Fruit fly (Drosophila melanogaster): ENCODE data around the gene Cpr65Eb.
A peak's percentile ranks its signal among the peaks of the same experiment; 100 is the strongest.

Gene Cpr65Eb

dm6 chr3L:7090764-7091163 is 2.2 kb upstream of the Cpr65Eb start (continued):
- TF ChIP-seq CG8765 (GFP tag; IDR thresholded peaks at IDR 0.05) (no peak), Atf3 (GFP tag; optimal IDR thresholded peaks at IDR 0.05) (no peak), CG11456 (GFP tag; IDR thresholded peaks at IDR 0.05) (peak; percentile 66; the same call in 2 of the 3 replicates), Eip74EF (GFP tag; optimal IDR thresholded peaks at IDR 0.05) (peak in 1 of 2 experiments; percentile 73), CG11504 (tag; optimal IDR thresholded peaks at IDR 0.05) (peak; percentile 85), CG18599 (GFP tag; optimal IDR thresholded peaks at IDR 0.05) (peak; percentile 69), scrt (GFP tag; optimal IDR thresholded peaks at IDR 0.05) (peak; percentile 58), fd3F (GFP tag; optimal IDR thresholded peaks at IDR 0.05) (peak; percentile 9), CG15011 (GFP tag; optimal IDR thresholded peaks at IDR 0.05) (no peak), unc-4 (GFP tag; IDR thresholded peaks at IDR 0.05; ENCODE audit: partially characterized antibody) (no peak), CG42726 (GFP tag; IDR thresholded peaks at IDR 0.05; ENCODE audit: partially characterized antibody) (no peak), Oaz (GFP tag; IDR thresholded peaks at IDR 0.05) (peak; percentile 68), CG12155 (GFP tag; optimal IDR thresholded peaks at IDR 0.05) (no peak), Camta (GFP tag; optimal IDR thresholded peaks at IDR 0.05) (peak; percentile 77), z (GFP tag; IDR thresholded peaks at IDR 0.05) (no peak), CG1602 (GFP tag; optimal IDR thresholded peaks at IDR 0.05) (peak; percentile 17), CG3407 (GFP tag; optimal IDR thresholded peaks at IDR 0.05) (no peak), fd64A (GFP tag; optimal IDR thresholded peaks at IDR 0.05) (no peak), onecut (GFP tag; IDR thresholded peaks at IDR 0.05) (peak; percentile 59), Dad (GFP tag; optimal IDR thresholded peaks at IDR 0.05) (peak; percentile 64), CG12659 (GFP tag; optimal IDR thresholded peaks at IDR 0.05) (peak; percentile 19), Pdp1 (GFP tag; optimal IDR thresholded peaks at IDR 0.05) (peak; percentile 47 to 71), CG18262 (tag; optimal IDR thresholded peaks at IDR 0.05) (peak; percentile 76), gsb-n (tag; optimal IDR thresholded peaks at IDR 0.05) (peak; percentile 5), Mes4 (GFP tag; optimal IDR thresholded peaks at IDR 0.05) (no peak), CG43689 (GFP tag; IDR thresholded peaks at IDR 0.05) (peak; percentile 23; the same call in 1 of the 2 replicates), Ada2b (GFP tag; IDR thresholded peaks at IDR 0.05) (peak; percentile 84), sens (GFP tag) (peak; percentile 94), btn (GFP tag; optimal IDR thresholded peaks at IDR 0.05) (peak; percentile 54), ttk (GFP tag; IDR thresholded peaks at IDR 0.05) (peak; percentile 79), bab2 (GFP tag; optimal IDR thresholded peaks at IDR 0.05) (peak; percentile 51), CG13624 (GFP tag; optimal IDR thresholded peaks at IDR 0.05) (peak; percentile 2), CG4820 (GFP tag; optimal IDR thresholded peaks at IDR 0.05) (peak; percentile 69), Dip3 (GFP tag; optimal IDR thresholded peaks at IDR 0.05) (no peak), Fer2 (tag; optimal IDR thresholded peaks at IDR 0.05) (no peak), CG9727 (GFP tag; optimal IDR thresholded peaks at IDR 0.05) (peak; percentile 8), NFAT (GFP tag; IDR thresholded peaks at IDR 0.05) (no peak), luna (GFP tag; optimal IDR thresholded peaks at IDR 0.05) (no peak), slbo (GFP tag; IDR thresholded peaks at IDR 0.05) (peak; percentile 51), MTF-1 (GFP tag; optimal IDR thresholded peaks at IDR 0.05; ENCODE audit: borderline replicate concordance) (peak; percentile 26), CG1233 (GFP tag; optimal IDR thresholded peaks at IDR 0.05) (peak; percentile 33), pzg (GFP tag; optimal IDR thresholded peaks at IDR 0.05) (no peak), CG10654 (GFP tag; optimal IDR thresholded peaks at IDR 0.05) (peak; percentile 58), Taf1 (GFP tag; IDR thresholded peaks at IDR 0.05) (no peak), Aef1 (GFP tag; IDR thresholded peaks at IDR 0.05) (peak; percentile 60), Hmr (GFP tag; optimal IDR thresholded peaks at IDR 0.05) (peak; percentile 48), CkIIα-i1 (GFP tag; IDR thresholded peaks at IDR 0.05) (no peak), Doc2 (GFP tag; IDR thresholded peaks at IDR 0.05) (no peak), CG7987 (GFP tag; optimal IDR thresholded peaks at IDR 0.05) (no peak), phol (tag; optimal IDR thresholded peaks at IDR 0.05) (peak; percentile 79), ERR (GFP tag; optimal IDR thresholded peaks at IDR 0.05) (peak; percentile 25)

Measured in whole organism, embryonic.